Fruit fly (Drosophila melanogaster) whole organism, wandering third instar larva: ENCODE results near the gene Gr98b.

Experiments used
- ey ChIP-seq: fragments of 200-800 bp; sonication (Bioruptor generic); optimal IDR thresholded peaks from 2 replicates; lab custom pipeline; 2016; ENCODE audit warnings: missing biosample characterization, missing genetic modification characterization
- fru ChIP-seq: fragments of 200-800 bp; sonication (Bioruptor generic); optimal IDR thresholded peaks from 3 replicates; lab custom pipeline; 2016; ENCODE audit warnings: missing biosample characterization, mild to moderate bottlenecking, missing genetic modification characterization
- psq ChIP-seq: fragments of 200-800 bp; sonication (Bioruptor generic); optimal IDR thresholded peaks from 3 replicates; lab custom pipeline; 2017; ENCODE audit warnings: missing biosample characterization, mild to moderate bottlenecking, missing genetic modification characterization, moderate library complexity

DNA sequence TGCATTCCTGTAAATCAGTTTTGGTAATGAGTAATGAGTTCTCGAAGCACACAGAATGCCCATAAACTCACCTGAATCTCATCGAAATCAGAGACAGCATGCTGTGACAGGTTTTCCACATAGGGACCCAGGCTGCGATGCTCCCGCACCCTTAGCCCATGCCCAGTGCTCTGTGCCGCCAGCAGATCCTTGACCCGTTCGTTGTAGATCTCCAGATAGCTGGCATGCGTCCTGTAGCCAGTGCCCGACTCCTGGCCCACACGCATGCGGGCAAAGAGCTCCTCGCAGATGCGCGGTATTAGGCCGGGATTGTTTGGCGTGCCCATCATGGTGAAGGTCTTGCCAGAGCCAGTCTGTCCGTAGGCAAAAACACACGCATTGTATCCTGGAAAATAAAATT, 10.4 kb downstream of the Gr98b start:
- TF ChIP-seq ey (GFP tag; lab: Kevin White, UChicago) (no peak), fru (GFP tag; lab: Kevin White, UChicago) (no peak), psq (no peak)
